Worm (Caenorhabditis elegans) whole organism, mixed stage, embryonic: ENCODE results near the gene xol-1.

Source experiments
- ces-1 ChIP-seq: fragments of 150-350 bp; optimal IDR thresholded peaks from 2 replicates; lab custom pipeline; 2014; ENCODE audit warnings: missing biosample characterization, missing genetic modification reagents, missing genetic modification characterization
- tbx-8 ChIP-seq: fragments of 200-800 bp; sonication (Bioruptor generic); optimal IDR thresholded peaks from 2 replicates; lab custom pipeline; 2018; ENCODE audit warnings: mild to moderate bottlenecking, missing genetic modification characterization, moderate library complexity, missing compliant biosample characterization

DNA sequence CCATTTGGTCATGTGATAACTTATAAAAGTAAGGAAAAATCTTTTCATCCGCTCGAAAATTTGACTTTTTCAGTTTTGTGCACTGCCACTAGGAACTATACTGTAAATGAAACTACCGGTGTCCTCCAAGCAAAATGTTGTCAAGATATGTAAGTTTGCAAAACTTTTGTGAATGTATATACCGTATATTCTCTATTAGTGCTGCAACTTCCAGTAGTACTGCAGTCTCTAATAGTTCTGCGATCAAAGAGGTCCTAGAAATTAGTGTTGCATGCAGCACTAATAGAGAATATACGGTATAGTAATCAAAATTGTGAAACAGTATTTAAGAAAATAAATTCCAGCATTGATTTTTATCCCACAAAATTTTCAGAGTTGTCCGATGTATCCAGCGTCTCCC lies 11.1 kb upstream of the xol-1 start:
- TF ChIP-seq tbx-8 (GFP tag; lab: Kevin White, UChicago) (no peak), ces-1 (GFP tag; lab: Kevin White, UChicago) (no peak)
